Fruit fly (Drosophila melanogaster): ENCODE data around the gene CG9555.

DNA sequence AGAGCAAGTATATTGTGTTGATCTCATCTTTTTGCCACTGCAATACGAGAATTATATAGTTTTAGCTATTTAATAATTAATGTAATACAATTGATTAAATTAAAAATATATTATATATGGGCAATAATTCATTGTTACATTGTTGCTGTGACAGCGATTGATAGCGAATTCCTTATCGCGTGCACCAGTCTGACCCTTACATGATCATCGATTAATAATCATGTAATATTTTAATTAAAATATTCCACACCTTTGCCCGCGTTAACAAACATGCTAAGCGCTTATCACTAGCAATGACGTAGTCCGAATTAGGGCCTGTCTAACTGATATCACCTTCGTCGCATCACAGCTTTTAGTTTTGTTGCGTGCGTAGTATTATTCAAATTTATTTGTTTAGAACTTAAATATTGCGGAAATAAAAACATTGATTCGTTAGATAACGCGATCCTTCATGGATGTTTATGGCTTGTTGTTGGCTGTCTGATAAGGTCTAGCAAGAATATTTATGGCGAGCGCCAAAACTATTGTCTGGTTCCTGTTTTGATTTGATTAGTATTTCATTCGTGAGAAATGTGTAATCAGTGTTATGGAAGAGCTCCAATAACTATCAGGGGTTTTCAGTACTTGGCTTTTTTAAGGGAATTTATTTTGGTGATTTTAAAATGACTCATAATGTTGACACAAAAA lies 4.1 kb upstream of the CG9555 start:
- no peak for TF ChIP-seq psq (optimal IDR thresholded peaks at IDR 0.05)
- no peak for TF ChIP-seq insv (optimal IDR thresholded peaks at IDR 0.05)
- TF ChIP-seq Myc (optimal IDR thresholded peaks at IDR 0.05) = no peak

All from Kc167 (cell line).